Fruit fly (Drosophila melanogaster) whole organism, embryonic: Measurements from ENCODE around the gene CG32462.

Source experiments
- Bgb ChIP-seq: fragments of 200-800 bp; sonication (Bioruptor generic); IDR thresholded peaks from 2 replicates; pipeline ENCODE4 v1.3.6; 2022; ENCODE audit warnings: missing biosample characterization, missing genetic modification characterization; ENCODE audit not compliant: partially characterized antibody
- Bteb2 ChIP-seq: fragments of 200-800 bp; sonication (Bioruptor generic); optimal IDR thresholded peaks from 2 replicates; lab custom pipeline; 2016; ENCODE audit warnings: missing biosample characterization, missing genetic modification characterization
- CG11093 ChIP-seq: fragments of 200-800 bp; sonication (Bioruptor generic); IDR thresholded peaks from 3 replicates; pipeline ENCODE4 v1.3.6; 2022; ENCODE audit warnings: missing biosample characterization, missing genetic modification characterization
- CG11560 ChIP-seq: fragments of 200-800 bp; sonication (Bioruptor generic); IDR thresholded peaks from 3 replicates; pipeline ENCODE4 v1.3.6; 2022; ENCODE audit warnings: missing biosample characterization, missing genetic modification characterization
- CG12942 ChIP-seq: fragments of 200-800 bp; sonication (Bioruptor generic); optimal IDR thresholded peaks from 3 replicates; lab custom pipeline; 2016; ENCODE audit warnings: missing biosample characterization, missing genetic modification characterization
- CG17802 ChIP-seq: fragments of 200-800 bp; sonication (Bioruptor generic); optimal IDR thresholded peaks from 2 replicates; lab custom pipeline; 2018; ENCODE audit warnings: missing biosample characterization, mild to moderate bottlenecking, missing genetic modification characterization, moderate library complexity
- CG18262 ChIP-seq: fragments of 200-800 bp; optimal IDR thresholded peaks from 3 replicates; lab custom pipeline; 2019; ENCODE audit warnings: missing biosample characterization, mild to moderate bottlenecking, missing genetic modification characterization, moderate library complexity
- CG30431 ChIP-seq: fragments of 200-800 bp; sonication (Bioruptor generic); optimal IDR thresholded peaks from 2 replicates; lab custom pipeline; 2017; ENCODE audit warnings: missing biosample characterization, missing genetic modification characterization
- CG31365 ChIP-seq: fragments of 200-800 bp; sonication (Bioruptor generic); optimal IDR thresholded peaks from 2 replicates; lab custom pipeline; 2018; ENCODE audit warnings: missing biosample characterization, mild to moderate bottlenecking, missing genetic modification characterization
- CG31441 ChIP-seq: fragments of 200-800 bp; sonication (Bioruptor generic); IDR thresholded peaks from 2 replicates; pipeline ENCODE4 v1.3.6; 2022; ENCODE audit warnings: missing biosample characterization, missing genetic modification characterization
- CG3163 ChIP-seq: fragments of 200-800 bp; sonication (Bioruptor generic); optimal IDR thresholded peaks from 3 replicates; lab custom pipeline; 2016; ENCODE audit warnings: missing biosample characterization, missing genetic modification characterization
- CG3407 ChIP-seq: fragments of 200-800 bp; sonication (Bioruptor generic); optimal IDR thresholded peaks from 2 replicates; lab custom pipeline; 2018; ENCODE audit warnings: missing biosample characterization, mild to moderate bottlenecking, missing genetic modification characterization
- CG4820 ChIP-seq: fragments of 200-800 bp; sonication (Bioruptor generic); optimal IDR thresholded peaks from 3 replicates; lab custom pipeline; 2016; ENCODE audit warnings: missing biosample characterization, missing genetic modification characterization
- CG4854 ChIP-seq: fragments of 200-800 bp; sonication (Bioruptor generic); optimal IDR thresholded peaks from 2 replicates; lab custom pipeline; 2016; ENCODE audit warnings: missing biosample characterization, missing genetic modification characterization, inconsistent platforms
- CG6272 ChIP-seq: fragments of 200-800 bp; sonication (Bioruptor generic); IDR thresholded peaks from 2 replicates; pipeline ENCODE4 v1.3.6; 2022; ENCODE audit warnings: missing biosample characterization, missing genetic modification characterization
- CG7357 ChIP-seq: fragments of 200-800 bp; sonication (Bioruptor generic); IDR thresholded peaks from 3 replicates; pipeline ENCODE4 v1.3.6; 2022; ENCODE audit warnings: missing biosample characterization, missing genetic modification characterization
- CG7839 ChIP-seq: fragments of 200-800 bp; sonication (Bioruptor generic); optimal IDR thresholded peaks from 3 replicates; lab custom pipeline; 2018; ENCODE audit warnings: missing biosample characterization, mild to moderate bottlenecking, missing genetic modification characterization, moderate library complexity
- CG8290 ChIP-seq, 3 experiments: fragments of 200-800 bp; sonication (Bioruptor generic); optimal IDR thresholded peaks; 2 replicates each; lab custom pipeline; 2016 to 2019; ENCODE audit warnings: missing biosample characterization in 3 of 3, missing genetic modification characterization in 3 of 3, mild to moderate bottlenecking in 2 of 3, moderate library complexity in 1 of 3
- CTCF ChIP-seq: fragments of 200-800 bp; sonication (Bioruptor generic); optimal IDR thresholded peaks from 2 replicates; lab custom pipeline; 2017; ENCODE audit warnings: missing biosample characterization, mild to moderate bottlenecking, missing genetic modification characterization, moderate library complexity
- E2f1 ChIP-seq: fragments of 200-800 bp; sonication (Bioruptor generic); IDR thresholded peaks from 2 replicates; pipeline ENCODE4 v1.3.6; 2022; ENCODE audit warnings: missing biosample characterization, missing genetic modification characterization
- Fer1 ChIP-seq: fragments of 200-800 bp; sonication (Bioruptor generic); optimal IDR thresholded peaks from 2 replicates; lab custom pipeline; 2017; ENCODE audit warnings: missing biosample characterization, mild to moderate bottlenecking, missing genetic modification characterization
- Gug ChIP-seq: fragments of 200-800 bp; sonication (Bioruptor generic); IDR thresholded peaks from 4 replicates; pipeline ENCODE4 v1.3.6; 2022; ENCODE audit warnings: missing biosample characterization, missing genetic modification characterization
- HmgZ ChIP-seq: fragments of 200-800 bp; sonication (Bioruptor generic); optimal IDR thresholded peaks from 2 replicates; lab custom pipeline; 2018; ENCODE audit warnings: missing biosample characterization, mild to moderate bottlenecking, missing genetic modification characterization
- Hmx ChIP-seq: fragments of 200-800 bp; sonication (Bioruptor generic); optimal IDR thresholded peaks from 2 replicates; lab custom pipeline; 2016; ENCODE audit warnings: missing biosample characterization, missing genetic modification characterization
- MESR4 ChIP-seq: fragments of 200-800 bp; sonication (Bioruptor generic); optimal IDR thresholded peaks from 2 replicates; lab custom pipeline; 2018; ENCODE audit warnings: missing biosample characterization, mild to moderate bottlenecking, missing genetic modification characterization, moderate library complexity
- Myb ChIP-seq: fragments of 200-800 bp; sonication (Bioruptor generic); optimal IDR thresholded peaks from 2 replicates; lab custom pipeline; 2016; ENCODE audit warnings: missing biosample characterization, missing genetic modification characterization
- NFAT ChIP-seq: fragments of 200-800 bp; sonication (Bioruptor generic); IDR thresholded peaks from 2 replicates; pipeline ENCODE4 v1.3.6; 2022; ENCODE audit warnings: missing biosample characterization, missing genetic modification characterization
- Nf-YA ChIP-seq: fragments of 200-800 bp; sonication (Bioruptor generic); IDR thresholded peaks from 2 replicates; pipeline ENCODE4 v1.3.6; 2022; ENCODE audit warnings: missing biosample characterization, missing genetic modification characterization
- Oaz ChIP-seq: fragments of 200-800 bp; sonication (Bioruptor generic); IDR thresholded peaks from 2 replicates; pipeline ENCODE4 v1.3.6; 2022; ENCODE audit warnings: missing biosample characterization, missing genetic modification characterization
- Opbp ChIP-seq: fragments of 200-800 bp; sonication (Bioruptor generic); IDR thresholded peaks from 3 replicates; pipeline ENCODE4 v1.3.6; 2022; ENCODE audit warnings: missing biosample characterization, missing genetic modification characterization; ENCODE audit not compliant: partially characterized antibody
- Ptx1 ChIP-seq: fragments of 200-800 bp; sonication (Bioruptor generic); IDR thresholded peaks from 2 replicates; pipeline ENCODE4 v1.3.6; 2022; ENCODE audit warnings: missing biosample characterization, missing genetic modification characterization
- amos ChIP-seq: fragments of 200-800 bp; sonication (Bioruptor generic); IDR thresholded peaks from 2 replicates; pipeline ENCODE4 v1.3.6; 2022; ENCODE audit warnings: missing biosample characterization, missing genetic modification characterization; ENCODE audit not compliant: partially characterized antibody
- bowl ChIP-seq: fragments of 200-800 bp; sonication (Bioruptor generic); IDR thresholded peaks from 2 replicates; pipeline ENCODE4 v1.3.6; 2022; ENCODE audit warnings: missing biosample characterization, missing genetic modification characterization
- cad ChIP-seq: fragments of >200 bp; optimal IDR thresholded peaks from 2 replicates; lab custom pipeline; 2017; ENCODE audit warnings: missing biosample characterization, missing genetic modification characterization
- danr ChIP-seq: fragments of 200-800 bp; sonication (Bioruptor generic); IDR thresholded peaks from 2 replicates; pipeline ENCODE4 v1.3.6; 2022; ENCODE audit warnings: missing biosample characterization, missing genetic modification characterization
- dati ChIP-seq: fragments of 200-800 bp; sonication (Bioruptor generic); IDR thresholded peaks from 2 replicates; pipeline ENCODE4 v1.3.6; 2022; ENCODE audit warnings: missing biosample characterization, missing genetic modification characterization
- disco-r ChIP-seq: fragments of 200-800 bp; sonication (Bioruptor generic); optimal IDR thresholded peaks from 2 replicates; lab custom pipeline; 2016; ENCODE audit warnings: missing biosample characterization, missing genetic modification characterization
- dpn ChIP-seq, 2 experiments: fragments of 200-800 bp; sonication (Bioruptor generic); optimal IDR thresholded peaks; 3 replicates each; lab custom pipeline; 2016; ENCODE audit warnings: missing biosample characterization in 2 of 2, missing genetic modification characterization in 2 of 2
- fd96Cb ChIP-seq: fragments of 200-800 bp; sonication (Bioruptor generic); optimal IDR thresholded peaks from 2 replicates; lab custom pipeline; 2018; ENCODE audit warnings: missing biosample characterization, mild to moderate bottlenecking, missing genetic modification characterization, moderate library complexity
- gcm ChIP-seq: fragments of 200-800 bp; sonication (Bioruptor generic); optimal IDR thresholded peaks from 2 replicates; lab custom pipeline; 2019; ENCODE audit warnings: missing biosample characterization, mild to moderate bottlenecking, missing genetic modification characterization, moderate library complexity
- gt ChIP-seq: fragments of 200-800 bp; sonication (Bioruptor generic); IDR thresholded peaks from 2 replicates; pipeline ENCODE4 v1.3.6; 2022; ENCODE audit warnings: missing biosample characterization, missing genetic modification characterization
- insv ChIP-seq, 2 experiments: fragments of 200-800 bp; sonication (Bioruptor generic); optimal IDR thresholded peaks; 3 replicates each; lab custom pipeline; 2016 to 2018; ENCODE audit warnings: missing biosample characterization in 2 of 2, missing genetic modification characterization in 2 of 2
- lola ChIP-seq, 3 experiments: fragments of >200 bp in 2 of 3; fragments of 200-800 bp in 1 of 3; sonication (Bioruptor generic) in 1 of 3; optimal IDR thresholded peaks; 2 replicates each; lab custom pipeline; 2017 to 2019; ENCODE audit warnings: missing biosample characterization in 3 of 3, missing genetic modification characterization in 3 of 3, mild to moderate bottlenecking in 1 of 3, moderate library complexity in 1 of 3
- nom ChIP-seq: fragments of 200-800 bp; sonication (Bioruptor generic); optimal IDR thresholded peaks from 2 replicates; lab custom pipeline; 2017; ENCODE audit warnings: missing biosample characterization, missing genetic modification characterization, mild to moderate bottlenecking, moderate library complexity, missing genetic modification reagents
- otp ChIP-seq: fragments of 200-800 bp; sonication (Bioruptor generic); IDR thresholded peaks from 3 replicates; pipeline ENCODE4, ENCODE4 v1.3.6; 2022; ENCODE audit warnings: missing biosample characterization, missing genetic modification characterization
- prd ChIP-seq, 3 experiments: fragments of >200 bp in 2 of 3; fragments of 200-800 bp in 1 of 3; sonication (Bioruptor generic) in 1 of 3; optimal IDR thresholded peaks in 2 of 3; IDR thresholded peaks in 1 of 3; 2 replicates in 2 of 3; 3 replicates in 1 of 3; pipeline versions ENCODE4 v1.3.6 to Lab custom; 2017 to 2022; ENCODE audit warnings: missing biosample characterization in 1 of 3, missing genetic modification characterization in 1 of 3
- salm ChIP-seq: fragments of 200-800 bp; sonication (Bioruptor generic); optimal IDR thresholded peaks from 2 replicates; lab custom pipeline; 2018; ENCODE audit warnings: missing biosample characterization, mild to moderate bottlenecking, missing genetic modification characterization
- sens-2 ChIP-seq: fragments of 200-800 bp; sonication (Bioruptor generic); IDR thresholded peaks from 2 replicates; pipeline ENCODE4 v1.3.6; 2022; ENCODE audit warnings: missing biosample characterization, missing genetic modification characterization

CG32462 gene

dm6 chr3L:22863367-22864078, 10.2 kb upstream of the CG32462 start, which contains the start of gene CG33169 (continued):
- TF ChIP-seq MESR4 (GFP tag; lab: Kevin White, UChicago) (peak; percentile 90), danr (GFP tag; lab: Robert Waterston, UW) (peak; percentile 47; the same call in 1 of the 2 replicates), otp (GFP tag; lab: Robert Waterston, UW) (peak; percentile 73), Bgb (GFP tag; lab: Robert Waterston, UW) (peak; percentile 81), E2f1 (GFP tag; lab: Robert Waterston, UW) (peak; percentile 85), dati (GFP tag; lab: Robert Waterston, UW) (peak; percentile 46; the same call in 1 of the 2 replicates), Myb (GFP tag; lab: Kevin White, UChicago) (peak; percentile 91), CG4820 (peak; percentile 71), Opbp (GFP tag; lab: Robert Waterston, UW) (peak; percentile 71), gt (GFP tag; lab: Robert Waterston, UW) (peak; percentile 59), CTCF (GFP tag; lab: Kevin White, UChicago) (peak; percentile 57), NFAT (GFP tag; lab: Robert Waterston, UW) (peak; percentile 96), amos (peak; percentile 76), Gug (peak; percentile 86), CG30431 (peak; percentile 79), HmgZ (tag; lab: Kevin White, UChicago) (peak; percentile 97), CG7357 (GFP tag; lab: Robert Waterston, UW) (0 out of 3 replicates have a peak, but pooled peaks have one; percentile 55), CG7839 (tag; lab: Kevin White, UChicago) (peak; percentile 77), gcm (GFP tag; lab: Kevin White, UChicago) (peak; percentile 9), Oaz (peak; percentile 33; the same call in 1 of the 2 replicates), fd96Cb (peak; percentile 46), CG31441 (GFP tag; lab: Robert Waterston, UW) (peak; percentile 56; the same call in 1 of the 2 replicates), CG18262 (no peak), Ptx1 (GFP tag; lab: Robert Waterston, UW) (peak; percentile 83), CG6272 (peak; percentile 57; the same call in 1 of the 2 replicates), CG17802 (tag; lab: Kevin White, UChicago) (peak; percentile 67), bowl (GFP tag; lab: Robert Waterston, UW) (peak; percentile 77), CG11560 (peak; percentile 67; the same call in 2 of the 3 replicates), CG3407 (peak; percentile 65), prd (optimal IDR thresholded peaks at IDR 0.05; lab: Kevin White, UChicago) (no peak), prd (GFP tag; IDR thresholded peaks at IDR 0.05; lab: Robert Waterston, UW) (peak; percentile 82), nom (peak; percentile 58), CG3163 (peak; percentile 77), CG4854 (GFP tag; lab: Kevin White, UChicago) (peak; percentile 85), disco-r (GFP tag; lab: Kevin White, UChicago) (peak; percentile 81), Fer1 (no peak), lola (GFP tag; optimal IDR thresholded peaks at IDR 0.05; lab: Kevin White, UChicago) (peak in 1 of 3 experiments; percentile 17), CG12942 (GFP tag; lab: Kevin White, UChicago) (peak; percentile 84), cad (GFP tag; lab: Kevin White, UChicago) (no peak), CG11093 (peak; percentile 73; the same call in 2 of the 3 replicates), salm (peak; percentile 23), dpn (GFP tag; optimal IDR thresholded peaks at IDR 0.05; lab: Kevin White, UChicago) (peak; percentile 89 to 95), CG31365 (peak; percentile 40), insv (GFP tag; optimal IDR thresholded peaks at IDR 0.05; lab: Kevin White, UChicago) (peak in 1 of 2 experiments; percentile 69), CG8290 (GFP tag; optimal IDR thresholded peaks at IDR 0.05; lab: Kevin White, UChicago) (peak; percentile 90), CG8290 (tag; optimal IDR thresholded peaks at IDR 0.05; lab: Kevin White, UChicago) (peak; percentile 33 to 97), Hmx (GFP tag; lab: Kevin White, UChicago) (no peak), sens-2 (GFP tag; lab: Robert Waterston, UW) (peak; percentile 26; the same call in 1 of the 2 replicates), Nf-YA (GFP tag; lab: Robert Waterston, UW) (0 out of 2 replicates have a peak, but pooled peaks have one; percentile 38), Bteb2 (GFP tag; lab: Kevin White, UChicago) (peak; percentile 67)
